Worm (Caenorhabditis elegans): Measurements from ENCODE around the gene F18E3.12.

DNA sequence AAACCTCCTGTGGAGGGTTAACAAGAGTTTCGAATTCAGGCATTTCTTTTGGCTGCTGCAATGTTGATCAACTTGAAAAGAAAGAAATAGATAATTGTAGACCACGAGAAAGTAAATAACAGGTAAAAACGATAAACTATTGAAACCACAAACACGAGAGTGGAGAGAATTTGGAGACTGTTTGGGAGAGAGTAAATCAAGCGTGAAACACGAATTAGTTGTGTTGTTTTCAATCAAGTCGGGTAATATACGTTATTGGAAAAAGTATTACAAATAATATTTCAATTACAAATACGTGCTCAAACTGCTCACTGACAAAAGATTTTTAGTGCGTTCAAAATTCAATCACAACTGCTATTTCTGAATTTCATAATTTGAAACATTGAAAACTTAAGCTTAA, 33.8 kb upstream of the F18E3.12 start, which contains the start of gene C03G6.17:
- no peak for TF ChIP-seq mab-5 (tag; optimal IDR thresholded peaks at IDR 0.05)
- TF ChIP-seq lsy-2 (tag; optimal IDR thresholded peaks at IDR 0.05): no peak
- TF ChIP-seq unc-39 (tag; optimal IDR thresholded peaks at IDR 0.05): no peak
